Worm (Caenorhabditis elegans) whole organism, late embryonic: ENCODE data around the gene ZK1193.2.

Experiments
- ama-1 ChIP-seq: fragments of 150-350 bp; optimal IDR thresholded peaks from 2 replicates; lab custom pipeline; 2014
- fkh-10 ChIP-seq: fragments of 150-350 bp; optimal IDR thresholded peaks from 2 replicates; lab custom pipeline; 2014; ENCODE audit warnings: missing biosample characterization, missing genetic modification reagents, missing genetic modification characterization
- hlh-13 ChIP-seq: fragments of 200-800 bp; sonication (Bioruptor generic); optimal IDR thresholded peaks from 2 replicates; lab custom pipeline; 2018; ENCODE audit warnings: mild to moderate bottlenecking, missing genetic modification characterization, missing compliant biosample characterization
- hlh-8 ChIP-seq: sonication (generic microtip); optimal IDR thresholded peaks from 2 replicates; lab custom pipeline; 2016; ENCODE audit warnings: missing genotype, missing genetic modification characterization, missing compliant biosample characterization
- pha-4 ChIP-seq: fragments of 150-350 bp; optimal IDR thresholded peaks from 2 replicates; lab custom pipeline; 2018; ENCODE audit warnings: missing biosample characterization, missing genetic modification reagents, missing genetic modification characterization
- unc-86 ChIP-seq: sonication (generic microtip); optimal IDR thresholded peaks from 2 replicates; lab custom pipeline; 2016; ENCODE audit warnings: missing genetic modification characterization, missing compliant biosample characterization

ce11 chrX:369923-370322, 55.5 kb downstream of the ZK1193.2 start:
- TF ChIP-seq hlh-8 (no peak), unc-86 (no peak), pha-4 (tag; lab: Kevin White, UChicago) (no peak), fkh-10 (no peak), ama-1 (lab: Kevin White, UChicago) (no peak), hlh-13 (no peak)
